Fruit fly (Drosophila melanogaster): ENCODE measurements around the gene Ccp84Ab.
A peak's percentile ranks its signal among the peaks of the same experiment; 100 is the strongest.

The Ccp84Ab gene

dm6 chr3R:6667245-6667644, 35.4 kb downstream of the Ccp84Ab start (continued):
- no peak for TF ChIP-seq sna (GFP tag; IDR thresholded peaks at IDR 0.05; ENCODE audit: partially characterized antibody)
- no peak for TF ChIP-seq CG6683 (GFP tag; optimal IDR thresholded peaks at IDR 0.05)
- no peak for TF ChIP-seq CG6175 (GFP tag; IDR thresholded peaks at IDR 0.05)
- TF ChIP-seq CG13775 (GFP tag; optimal IDR thresholded peaks at IDR 0.05), result no peak
- TF ChIP-seq CG10565 (GFP tag; optimal IDR thresholded peaks at IDR 0.05), result no peak
- TF ChIP-seq CG3995 (GFP tag; optimal IDR thresholded peaks at IDR 0.05), result no peak
- no peak for TF ChIP-seq gt (GFP tag; IDR thresholded peaks at IDR 0.05)
- no peak for TF ChIP-seq CG30431 (GFP tag; optimal IDR thresholded peaks at IDR 0.05)
- TF ChIP-seq Stat92E (GFP tag; optimal IDR thresholded peaks at IDR 0.05), result peak in 1 of 3 experiments; percentile 2
- TF ChIP-seq so (GFP tag; IDR thresholded peaks at IDR 0.05), result no peak
- TF ChIP-seq z (GFP tag; IDR thresholded peaks at IDR 0.05), result no peak
- no peak for TF ChIP-seq Ptx1 (GFP tag; IDR thresholded peaks at IDR 0.05)
- TF ChIP-seq dan (GFP tag; IDR thresholded peaks at IDR 0.05), result no peak
- peak; percentile 12; the same call in 1 of the 2 replicates for TF ChIP-seq chm (GFP tag; IDR thresholded peaks at IDR 0.05)
- TF ChIP-seq CG9797 (GFP tag; optimal IDR thresholded peaks at IDR 0.05), result no peak
- TF ChIP-seq CG10267 (tag; optimal IDR thresholded peaks at IDR 0.05), result peak; percentile 26
- no peak for TF ChIP-seq CG8478 (optimal IDR thresholded peaks at IDR 0.05)
- TF ChIP-seq Hey (tag; optimal IDR thresholded peaks at IDR 0.05), result no peak
- peak; percentile 1 for TF ChIP-seq CrebB (tag; optimal IDR thresholded peaks at IDR 0.05)
- no peak for TF ChIP-seq Usf (GFP tag; optimal IDR thresholded peaks at IDR 0.05)
- TF ChIP-seq CG4328 (GFP tag; optimal IDR thresholded peaks at IDR 0.05), result no peak
- TF ChIP-seq tx (GFP tag; optimal IDR thresholded peaks at IDR 0.05), result no peak
- peak; percentile 77 for TF ChIP-seq Med (GFP tag)
- peak; percentile 25 for TF ChIP-seq caup (GFP tag; optimal IDR thresholded peaks at IDR 0.05; ENCODE audit: severe bottlenecking)
- TF ChIP-seq D (optimal IDR thresholded peaks at IDR 0.05), result no peak
- peak; percentile 45 for TF ChIP-seq D (GFP tag; optimal IDR thresholded peaks at IDR 0.05)
- no peak for TF ChIP-seq maf-S (GFP tag; optimal IDR thresholded peaks at IDR 0.05)
- TF ChIP-seq CG12219 (GFP tag; optimal IDR thresholded peaks at IDR 0.05), result peak; percentile 53
- TF ChIP-seq ato (GFP tag; IDR thresholded peaks at IDR 0.05; ENCODE audit: partially characterized antibody), result no peak
- no peak for TF ChIP-seq Ravus (GFP tag; IDR thresholded peaks at IDR 0.05)
- TF ChIP-seq psq (GFP tag; optimal IDR thresholded peaks at IDR 0.05), result no peak
- no peak for TF ChIP-seq Bdp1 (GFP tag; optimal IDR thresholded peaks at IDR 0.05)
- no peak for TF ChIP-seq Tbp (GFP tag; optimal IDR thresholded peaks at IDR 0.05)
- TF ChIP-seq CG16813 (GFP tag; IDR thresholded peaks at IDR 0.05; ENCODE audit: partially characterized antibody), result no peak
- TF ChIP-seq schlank (tag; optimal IDR thresholded peaks at IDR 0.05), result no peak
- no peak for TF ChIP-seq row (GFP tag; IDR thresholded peaks at IDR 0.05)
- TF ChIP-seq E2f1 (GFP tag; IDR thresholded peaks at IDR 0.05), result no peak
- no peak for TF ChIP-seq CG2889 (GFP tag; IDR thresholded peaks at IDR 0.05)
- TF ChIP-seq chn (GFP tag; optimal IDR thresholded peaks at IDR 0.05), result no peak
- TF ChIP-seq dimm (GFP tag; IDR thresholded peaks at IDR 0.05), result no peak
- TF ChIP-seq CG11504 (tag; optimal IDR thresholded peaks at IDR 0.05), result no peak
- TF ChIP-seq CHES-1-like (GFP tag; optimal IDR thresholded peaks at IDR 0.05), result no peak
- TF ChIP-seq Sry-β (GFP tag; optimal IDR thresholded peaks at IDR 0.05), result peak; percentile 10
- TF ChIP-seq CG34376 (GFP tag; optimal IDR thresholded peaks at IDR 0.05), result no peak
- TF ChIP-seq E2f2 (GFP tag; IDR thresholded peaks at IDR 0.05), result no peak
- TF ChIP-seq CG9817 (tag; optimal IDR thresholded peaks at IDR 0.05), result no peak
- no peak for TF ChIP-seq lmd (GFP tag; IDR thresholded peaks at IDR 0.05)
- TF ChIP-seq BtbVII (GFP tag; optimal IDR thresholded peaks at IDR 0.05), result peak; percentile 8
- no peak for TF ChIP-seq zf30C (GFP tag; optimal IDR thresholded peaks at IDR 0.05)
- no peak for TF ChIP-seq trh (GFP tag; optimal IDR thresholded peaks at IDR 0.05)
- TF ChIP-seq D19B (GFP tag; optimal IDR thresholded peaks at IDR 0.05), result no peak
- TF ChIP-seq CG11695 (GFP tag; IDR thresholded peaks at IDR 0.05), result no peak
- no peak for TF ChIP-seq CG7372 (GFP tag; IDR thresholded peaks at IDR 0.05)

Data from whole organism, embryonic.